Worm (Caenorhabditis elegans): Measurements from ENCODE around the gene T28C12.15.
A peak's percentile ranks its signal among the peaks of the same experiment; 100 is the strongest.

T28C12.15 gene

DNA sequence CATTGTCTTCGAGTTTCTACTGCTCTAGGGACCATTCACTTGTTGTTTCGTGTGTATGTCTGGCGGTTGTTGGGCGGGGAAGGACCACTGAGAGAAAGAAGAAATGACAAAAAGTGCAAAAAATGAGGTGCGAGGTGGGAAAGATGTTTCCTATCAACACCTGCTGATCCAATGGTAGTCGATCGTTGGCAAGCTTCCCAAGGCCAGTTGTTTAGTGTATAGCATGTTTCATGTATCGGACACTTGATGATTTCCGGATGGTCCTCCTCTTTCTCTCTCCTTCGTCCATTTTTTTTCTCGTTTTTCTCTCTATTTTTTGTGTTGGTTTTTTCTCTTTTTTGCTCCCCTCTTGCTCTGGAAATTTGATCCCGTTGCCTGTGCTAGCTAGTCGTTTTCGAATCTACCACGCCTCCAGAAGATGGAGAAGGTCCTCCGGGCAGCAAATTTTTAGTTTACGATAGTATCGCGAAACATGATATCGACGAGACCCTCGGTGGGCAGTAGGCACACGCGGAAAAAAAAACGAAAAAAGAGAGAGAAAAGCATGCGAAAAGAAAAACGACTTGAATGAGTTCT lies 24.5 kb upstream of the T28C12.15 start:
- TF ChIP-seq ceh-82 (tag; optimal IDR thresholded peaks at IDR 0.05) (peak in 1 of 3 experiments; percentile 3), lin-14 (GFP tag; optimal IDR thresholded peaks at IDR 0.05) (peak; percentile 63), efl-1 (optimal IDR thresholded peaks at IDR 0.05) (no peak), efl-1 (GFP tag; optimal IDR thresholded peaks at IDR 0.05 in 1 of 2) (peak in 1 of 2 experiments; percentile 10), ztf-11 (tag; optimal IDR thresholded peaks at IDR 0.05) (no peak), ama-1 (optimal IDR thresholded peaks at IDR 0.05) (no peak), mef-2 (tag; optimal IDR thresholded peaks at IDR 0.05) (no peak), dsc-1 (tag; optimal IDR thresholded peaks at IDR 0.05) (peak; percentile 80), nhr-71 (tag; optimal IDR thresholded peaks at IDR 0.05) (peak; percentile 51), rnt-1 (tag; optimal IDR thresholded peaks at IDR 0.05) (peak; percentile 18), skn-1 (tag; optimal IDR thresholded peaks at IDR 0.05) (no peak), ceh-88 (GFP tag; IDR thresholded peaks at IDR 0.05) (no peak), lsy-2 (tag; optimal IDR thresholded peaks at IDR 0.05) (peak in 1 of 2 experiments; percentile 19), nhr-28 (tag; optimal IDR thresholded peaks at IDR 0.05) (no peak), lin-35 (GFP tag; optimal IDR thresholded peaks at IDR 0.05) (no peak), C04F5.9 (tag; optimal IDR thresholded peaks at IDR 0.05) (no peak), unc-98 (GFP tag; IDR thresholded peaks at IDR 0.05) (no peak), fos-1 (tag; optimal IDR thresholded peaks at IDR 0.05) (no peak), tbx-2 (tag; optimal IDR thresholded peaks at IDR 0.05) (peak; percentile 8), Y116A8C.19 (tag; optimal IDR thresholded peaks at IDR 0.05; ENCODE audit: borderline replicate concordance) (no peak), F16B12.6 (tag; optimal IDR thresholded peaks at IDR 0.05) (no peak), mdl-1 (tag; optimal IDR thresholded peaks at IDR 0.05) (no peak), elt-2 (tag; optimal IDR thresholded peaks at IDR 0.05) (no peak), hpl-2 (GFP tag; optimal IDR thresholded peaks at IDR 0.05) (no peak), fkh-10 (GFP tag; optimal IDR thresholded peaks at IDR 0.05) (no peak), ztf-4 (tag; optimal IDR thresholded peaks at IDR 0.05) (no peak), unc-130 (tag; optimal IDR thresholded peaks at IDR 0.05) (peak; percentile 39), fkh-4 (tag; optimal IDR thresholded peaks at IDR 0.05; ENCODE audit: borderline replicate concordance) (peak; percentile 40), nhr-20 (tag; optimal IDR thresholded peaks at IDR 0.05) (no peak), tlp-1 (tag; optimal IDR thresholded peaks at IDR 0.05) (no peak)

DNA sequence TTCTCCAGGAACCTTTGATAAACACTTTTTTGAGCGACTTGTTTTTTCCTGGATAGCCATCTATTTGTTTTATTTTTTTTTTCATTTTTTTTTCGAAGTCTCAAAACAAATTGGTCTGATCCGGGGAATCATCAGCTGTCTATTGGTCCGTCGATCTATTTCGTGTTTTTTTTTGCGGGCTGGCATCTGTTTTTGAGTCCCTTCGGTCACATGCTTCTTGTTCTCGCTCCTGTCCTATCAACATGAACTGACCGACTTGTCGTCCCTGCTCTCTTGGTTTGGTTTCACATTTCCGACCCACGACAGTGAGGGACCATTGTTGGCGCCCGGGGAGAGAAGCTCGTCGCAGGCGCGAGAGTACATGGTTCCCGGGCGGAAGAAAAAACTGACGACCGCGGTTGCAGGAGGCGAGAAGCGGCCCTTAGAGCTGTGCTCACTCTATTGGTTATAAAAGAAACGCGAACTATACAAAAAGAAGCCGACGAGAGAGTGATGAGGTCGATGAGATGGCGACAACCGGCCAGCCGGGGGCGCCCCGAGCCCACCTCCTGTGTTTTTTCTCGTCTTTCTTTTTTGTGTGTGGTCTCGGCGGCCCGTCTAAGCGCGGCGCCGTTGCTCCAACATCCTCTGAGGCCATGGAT lies 23.1 kb upstream of the T28C12.15 start:
- TF ChIP-seq ceh-63 (GFP tag; optimal IDR thresholded peaks at IDR 0.05) (no peak), jun-1 (tag; optimal IDR thresholded peaks at IDR 0.05) (no peak), rnt-1 (tag; optimal IDR thresholded peaks at IDR 0.05) (peak; percentile 67), sptf-1 (tag; optimal IDR thresholded peaks at IDR 0.05) (no peak), zip-4 (GFP tag; optimal IDR thresholded peaks at IDR 0.05) (no peak), lin-39 (tag; optimal IDR thresholded peaks at IDR 0.05) (no peak), dsc-1 (tag; optimal IDR thresholded peaks at IDR 0.05) (peak; percentile 57), mdl-1 (tag; optimal IDR thresholded peaks at IDR 0.05) (no peak), ets-5 (GFP tag; IDR thresholded peaks at IDR 0.05) (no peak), irx-1 (tag; optimal IDR thresholded peaks at IDR 0.05) (no peak), nhr-85 (tag) (no peak), pag-3 (tag; optimal IDR thresholded peaks at IDR 0.05; ENCODE audit: borderline replicate concordance, insufficient read depth) (no peak), snpc-4 (tag; optimal IDR thresholded peaks at IDR 0.05) (no peak), fkh-4 (tag; optimal IDR thresholded peaks at IDR 0.05; ENCODE audit: borderline replicate concordance) (no peak), snu-23 (GFP tag; optimal IDR thresholded peaks at IDR 0.05) (no peak), tbx-2 (tag; optimal IDR thresholded peaks at IDR 0.05) (no peak), grh-1 (GFP tag; IDR thresholded peaks at IDR 0.05) (no peak), nhr-19 (GFP tag; conservative IDR thresholded peaks at IDR 0.05) (0 out of 2 replicates have a peak, but pooled peaks have one; percentile 3), nhr-71 (tag; optimal IDR thresholded peaks at IDR 0.05) (peak; percentile 39), unc-86 (tag; optimal IDR thresholded peaks at IDR 0.05) (no peak), isw-1 (GFP tag; IDR thresholded peaks at IDR 0.05) (no peak), efl-1 (optimal IDR thresholded peaks at IDR 0.05) (no peak), efl-1 (GFP tag; optimal IDR thresholded peaks at IDR 0.05 in 1 of 2) (no peak), ama-1 (optimal IDR thresholded peaks at IDR 0.05) (no peak), nhr-76 (tag; optimal IDR thresholded peaks at IDR 0.05) (no peak), lir-3 (tag; optimal IDR thresholded peaks at IDR 0.05; ENCODE audit: poor library complexity) (no peak), tlp-1 (tag; optimal IDR thresholded peaks at IDR 0.05) (no peak), C04F5.9 (tag; optimal IDR thresholded peaks at IDR 0.05) (no peak), lin-14 (GFP tag; optimal IDR thresholded peaks at IDR 0.05) (peak; percentile 57), lsy-2 (tag; optimal IDR thresholded peaks at IDR 0.05) (peak in 1 of 2 experiments; percentile 7), unc-98 (GFP tag; IDR thresholded peaks at IDR 0.05) (no peak), hpl-2 (GFP tag; optimal IDR thresholded peaks at IDR 0.05) (no peak)
